Worm (Caenorhabditis elegans) whole organism, L4 larva: Measurements from ENCODE around the gene wht-7.

Experiments used
- D1046.2 ChIP-seq: fragments of 200-800 bp; sonication (Bioruptor generic); IDR thresholded peaks from 2 replicates; pipeline ENCODE4 v1.3.6; 2022; ENCODE audit warnings: missing genetic modification characterization, missing compliant biosample characterization
- F10B5.3 ChIP-seq: sonication (generic microtip); optimal IDR thresholded peaks from 2 replicates; lab custom pipeline; 2016; ENCODE audit warnings: mild to moderate bottlenecking, missing genetic modification characterization, missing compliant biosample characterization
- F44E2.7 ChIP-seq: fragments of 200-800 bp; sonication (Bioruptor generic); IDR thresholded peaks from 2 replicates; pipeline ENCODE4 v2.1.2; 2022; ENCODE audit warnings: missing genetic modification characterization, missing compliant biosample characterization
- R02D3.7 ChIP-seq: fragments of 150-350 bp; sonication (generic microtip); optimal IDR thresholded peaks from 3 replicates; lab custom pipeline; 2014; ENCODE audit warnings: missing biosample characterization, missing genetic modification characterization
- T26A8.4 ChIP-seq: fragments of 200-800 bp; sonication (Bioruptor generic); IDR thresholded peaks from 2 replicates; pipeline ENCODE4 v1.3.6; 2022; ENCODE audit warnings: missing genetic modification characterization, missing compliant biosample characterization
- Y105C5A.15 ChIP-seq: fragments of 200-800 bp; sonication (Bioruptor generic); IDR thresholded peaks from 2 replicates; pipeline ENCODE4 v1.3.6; 2022; ENCODE audit warnings: missing genetic modification characterization, missing compliant biosample characterization
- Y48G9A.11 ChIP-seq: fragments of 200-800 bp; sonication (Bioruptor generic); IDR thresholded peaks from 2 replicates; pipeline ENCODE4 v1.3.6; 2022; ENCODE audit warnings: missing genetic modification reagents, missing genetic modification characterization, missing compliant biosample characterization
- Y5F2A.4 ChIP-seq: fragments of 200-800 bp; sonication (Bioruptor generic); optimal IDR thresholded peaks from 2 replicates; lab custom pipeline; 2018; ENCODE audit warnings: mild to moderate bottlenecking, missing genetic modification characterization, missing compliant biosample characterization
- aly-2 ChIP-seq: sonication (generic microtip); optimal IDR thresholded peaks from 2 replicates; lab custom pipeline; 2018; ENCODE audit warnings: missing biosample characterization, missing genetic modification characterization
- ama-1 ChIP-seq: fragments of 150-350 bp; optimal IDR thresholded peaks from 2 replicates; lab custom pipeline; 2014; ENCODE audit warnings: inconsistent platforms, mixed read lengths
- ceh-20 ChIP-seq: fragments of 200-800 bp; sonication (Bioruptor generic); IDR thresholded peaks from 2 replicates; pipeline ENCODE4 v1.3.6; 2022; ENCODE audit warnings: missing genetic modification reagents, missing genetic modification characterization, missing compliant biosample characterization
- ceh-28 ChIP-seq: fragments of 150-350 bp; optimal IDR thresholded peaks from 2 replicates; lab custom pipeline; 2014; ENCODE audit warnings: missing biosample characterization, missing genetic modification reagents, missing genetic modification characterization
- ceh-62 ChIP-seq: sonication (generic microtip); optimal IDR thresholded peaks from 2 replicates; lab custom pipeline; 2017; ENCODE audit warnings: missing biosample characterization, missing genetic modification characterization
- cey-2 ChIP-seq: sonication (generic microtip); optimal IDR thresholded peaks from 3 replicates; lab custom pipeline; 2017; ENCODE audit warnings: missing genetic modification characterization, mild to moderate bottlenecking, missing compliant biosample characterization, antibody characterized with exemption, borderline replicate concordance; ENCODE audit not compliant: insufficient read depth
- ctbp-1 ChIP-seq: fragments of 200-800 bp; sonication (Bioruptor generic); IDR thresholded peaks from 2 replicates; pipeline ENCODE4 v1.3.6; 2022; ENCODE audit warnings: missing genetic modification reagents, missing genetic modification characterization, missing compliant biosample characterization
- daf-16 ChIP-seq, 3 experiments: sonication (generic microtip); optimal IDR thresholded peaks; 2 replicates each; lab custom pipeline; 2016 to 2017; ENCODE audit warnings: missing genetic modification characterization in 3 of 3, missing genetic modification reagents in 3 of 3, mild to moderate bottlenecking in 2 of 3, missing compliant biosample characterization in 2 of 3, missing biosample characterization in 1 of 3, moderate library complexity in 1 of 3
- daf-19 ChIP-seq: fragments of 200-800 bp; sonication (Bioruptor generic); conservative IDR thresholded peaks from 2 replicates; pipeline ENCODE4 v1.3.6; 2022; ENCODE audit warnings: missing genetic modification characterization, missing compliant biosample characterization
- dmd-6 ChIP-seq: fragments of 200-800 bp; sonication (Bioruptor generic); IDR thresholded peaks from 2 replicates; pipeline ENCODE4 v1.3.6; 2022; ENCODE audit warnings: missing genetic modification reagents, missing genetic modification characterization, missing compliant biosample characterization
- dmd-8 ChIP-seq: fragments of 200-800 bp; sonication (Bioruptor generic); IDR thresholded peaks from 2 replicates; pipeline ENCODE4 v1.3.6; 2022; ENCODE audit warnings: missing genetic modification characterization, missing compliant biosample characterization
- dmd-9 ChIP-seq: fragments of 200-800 bp; sonication (Bioruptor generic); IDR thresholded peaks from 2 replicates; pipeline ENCODE4 v1.3.6; 2022; ENCODE audit warnings: missing genetic modification reagents, missing genetic modification characterization, missing compliant biosample characterization
- dpl-1 ChIP-seq: fragments of 150-350 bp; optimal IDR thresholded peaks from 2 replicates; lab custom pipeline; 2014; ENCODE audit warnings: missing biosample characterization, missing genetic modification reagents, missing genetic modification characterization
- duxl-1 ChIP-seq: sonication (generic microtip); optimal IDR thresholded peaks from 2 replicates; lab custom pipeline; 2016; ENCODE audit warnings: mild to moderate bottlenecking, missing genetic modification characterization, moderate library complexity, missing compliant biosample characterization; ENCODE audit not compliant: poor library complexity
- egl-27 ChIP-seq: sonication (generic microtip); optimal IDR thresholded peaks from 3 replicates; lab custom pipeline; 2017; ENCODE audit warnings: missing biosample characterization, missing genetic modification reagents, missing genetic modification characterization
- gei-8 ChIP-seq: fragments of 200-800 bp; sonication (Bioruptor generic); optimal IDR thresholded peaks from 2 replicates; lab custom pipeline; 2018; ENCODE audit warnings: mild to moderate bottlenecking, missing genetic modification characterization, missing compliant biosample characterization
- hlh-30 ChIP-seq: sonication (generic microtip); optimal IDR thresholded peaks from 2 replicates; lab custom pipeline; 2017; ENCODE audit warnings: antibody characterized with exemption, mild to moderate bottlenecking, missing genetic modification characterization, missing compliant biosample characterization; ENCODE audit not compliant: insufficient read depth
- hmg-1.1 ChIP-seq: fragments of 200-800 bp; sonication (Bioruptor generic); IDR thresholded peaks from 2 replicates; pipeline ENCODE4 v1.3.6; 2022; ENCODE audit warnings: missing genetic modification reagents, missing genetic modification characterization, missing compliant biosample characterization
- lim-7 ChIP-seq: fragments of 200-800 bp; sonication (Bioruptor generic); IDR thresholded peaks from 2 replicates; pipeline ENCODE4 v1.3.6; 2022; ENCODE audit warnings: missing genetic modification characterization, missing compliant biosample characterization
- lin-39 ChIP-seq: fragments of 150-350 bp; optimal IDR thresholded peaks from 2 replicates; lab custom pipeline; 2014; ENCODE audit warnings: missing biosample characterization, missing genetic modification reagents, missing genetic modification characterization
- lsy-2 ChIP-seq, 2 experiments: fragments of 150-350 bp in 1 of 2; sonication (generic microtip) in 1 of 2; optimal IDR thresholded peaks; 2 replicates each; lab custom pipeline; 2014 to 2017; ENCODE audit warnings: missing biosample characterization in 2 of 2, missing genetic modification characterization in 2 of 2
- mep-1 ChIP-seq: fragments of 150-350 bp; sonication (generic microtip); optimal IDR thresholded peaks from 3 replicates; lab custom pipeline; 2014; ENCODE audit warnings: missing biosample characterization, missing genetic modification characterization
- nhr-10 ChIP-seq: fragments of 150-350 bp; optimal IDR thresholded peaks from 2 replicates; lab custom pipeline; 2014; ENCODE audit warnings: missing biosample characterization, missing genetic modification characterization
- nhr-11 ChIP-seq: fragments of 150-350 bp; optimal IDR thresholded peaks from 2 replicates; lab custom pipeline; 2014; ENCODE audit warnings: missing biosample characterization, missing genetic modification characterization
- nhr-42 ChIP-seq: fragments of 200-800 bp; sonication (Bioruptor generic); IDR thresholded peaks from 2 replicates; pipeline ENCODE4 v1.3.6; 2022; ENCODE audit warnings: missing genetic modification characterization, missing compliant biosample characterization
- nhr-48 ChIP-seq: sonication (generic microtip); optimal IDR thresholded peaks from 2 replicates; lab custom pipeline; 2016; ENCODE audit warnings: mild to moderate bottlenecking, missing genetic modification characterization, missing compliant biosample characterization
- nhr-6 ChIP-seq: fragments of 150-350 bp; optimal IDR thresholded peaks from 2 replicates; lab custom pipeline; 2014; ENCODE audit warnings: missing biosample characterization, missing genetic modification characterization
- nhr-76 ChIP-seq: fragments of 150-350 bp; optimal IDR thresholded peaks from 2 replicates; lab custom pipeline; 2014; ENCODE audit warnings: missing biosample characterization, missing genetic modification characterization
- nhr-77 ChIP-seq: fragments of 150-350 bp; optimal IDR thresholded peaks from 2 replicates; lab custom pipeline; 2014; ENCODE audit warnings: missing biosample characterization, missing genetic modification characterization
- pha-4 ChIP-seq, 2 experiments: fragments of 150-350 bp in 1 of 2; fragments of 200-800 bp in 1 of 2; sonication (Bioruptor generic) in 1 of 2; IDR thresholded peaks in 1 of 2; optimal IDR thresholded peaks in 1 of 2; 2 replicates each; pipeline versions ENCODE4 v1.3.6 to Lab custom; 2014 to 2022; ENCODE audit warnings: missing genetic modification characterization in 2 of 2, missing genetic modification reagents in 2 of 2, missing biosample characterization in 1 of 2, missing compliant biosample characterization in 1 of 2
- rbr-2 ChIP-seq: sonication (generic microtip); optimal IDR thresholded peaks from 2 replicates; lab custom pipeline; 2016; ENCODE audit warnings: missing genotype, missing genetic modification characterization, missing compliant biosample characterization
- saeg-2 ChIP-seq: fragments of 200-800 bp; sonication (Bioruptor generic); IDR thresholded peaks from 2 replicates; pipeline ENCODE4 v1.3.6; 2022; ENCODE audit warnings: missing genetic modification reagents, missing genetic modification characterization, missing compliant biosample characterization
- snpc-1.2 ChIP-seq: fragments of 200-800 bp; sonication (Bioruptor generic); IDR thresholded peaks from 2 replicates; pipeline ENCODE4 v1.3.6; 2022; ENCODE audit warnings: missing genetic modification reagents, missing genetic modification characterization, missing compliant biosample characterization
- spr-3 ChIP-seq: fragments of 200-800 bp; sonication (Bioruptor generic); optimal IDR thresholded peaks from 2 replicates; lab custom pipeline; 2018; ENCODE audit warnings: mild to moderate bottlenecking, missing genetic modification characterization, missing compliant biosample characterization
- unc-62 ChIP-seq, 3 experiments: fragments of 150-350 bp in 1 of 3; sonication (generic microtip); optimal IDR thresholded peaks in 2 of 3; peaks in 1 of 3; 1 replicate in 1 of 3; 2 replicates in 2 of 3; lab custom pipeline; 2014 to 2017; ENCODE audit warnings: missing biosample characterization in 3 of 3, missing genetic modification characterization in 3 of 3, missing genetic modification reagents in 3 of 3, missing genotype in 1 of 3
- vab-7 ChIP-seq: fragments of 200-800 bp; sonication (Bioruptor generic); IDR thresholded peaks from 2 replicates; pipeline ENCODE4 v1.3.6; 2022; ENCODE audit warnings: missing genetic modification reagents, missing genetic modification characterization, missing compliant biosample characterization
- zag-1 ChIP-seq: fragments of 150-350 bp; optimal IDR thresholded peaks from 2 replicates; lab custom pipeline; 2014; ENCODE audit warnings: missing biosample characterization, missing genetic modification characterization
- zfp-2 ChIP-seq: sonication (generic microtip); optimal IDR thresholded peaks from 2 replicates; lab custom pipeline; 2016; ENCODE audit warnings: mild to moderate bottlenecking, missing genetic modification characterization, missing compliant biosample characterization
- zfp-3 ChIP-seq: fragments of 200-800 bp; sonication (Bioruptor generic); conservative IDR thresholded peaks from 2 replicates; pipeline ENCODE4 v1.3.6; 2022; ENCODE audit warnings: missing genetic modification reagents, missing genetic modification characterization, missing compliant biosample characterization

Gene wht-7

ce11 chrIII:6158642-6159475 is 9.5 kb upstream of the wht-7 start, which contains the start of gene nfm-1 (continued):
- TF ChIP-seq unc-62 (GFP tag; optimal IDR thresholded peaks at IDR 0.05 in 1 of 2; lab: Kevin White, UChicago) (peak in 1 of 2 experiments; percentile 84), unc-62 (tag; optimal IDR thresholded peaks at IDR 0.05; lab: Kevin White, UChicago) (no peak), R02D3.7 (tag; lab: Kevin White, UChicago) (no peak), ceh-62 (no peak), dmd-9 (GFP tag; lab: Robert Waterston, UW) (peak; percentile 76), zag-1 (tag; lab: Kevin White, UChicago) (no peak), F44E2.7 (0 out of 2 replicates have a peak, but pooled peaks have one; percentile 41), ceh-28 (no peak), rbr-2 (tag; lab: Kevin White, UChicago) (peak; percentile 24), lsy-2 (tag; optimal IDR thresholded peaks at IDR 0.05; lab: Kevin White, UChicago) (peak in 1 of 2 experiments; percentile 63), dpl-1 (GFP tag; lab: Kevin White, UChicago) (peak; percentile 33), lim-7 (peak; percentile 84), lin-39 (no peak), zfp-2 (tag; lab: Kevin White, UChicago) (peak; percentile 12), daf-19 (peak; percentile 88), saeg-2 (GFP tag; lab: Robert Waterston, UW) (peak; percentile 80), ctbp-1 (GFP tag; lab: Robert Waterston, UW) (peak; percentile 82), aly-2 (no peak), nhr-42 (GFP tag; lab: Robert Waterston, UW) (peak; percentile 73; the same call in 1 of the 2 replicates), hlh-30 (tag; lab: Kevin White, UChicago) (peak; percentile 36), snpc-1.2 (peak; percentile 79), mep-1 (peak; percentile 63), daf-16 (GFP tag; optimal IDR thresholded peaks at IDR 0.05; lab: Kevin White, UChicago) (peak; percentile 5 to 63), daf-16 (tag; optimal IDR thresholded peaks at IDR 0.05; lab: Kevin White, UChicago) (peak; percentile 90), nhr-6 (peak; percentile 27), pha-4 (GFP tag; IDR thresholded peaks at IDR 0.05; lab: Robert Waterston, UW) (peak; percentile 72; the same call in 1 of the 2 replicates), pha-4 (tag; optimal IDR thresholded peaks at IDR 0.05; lab: Kevin White, UChicago) (no peak), cey-2 (tag; lab: Kevin White, UChicago) (no peak), nhr-77 (peak; percentile 75), Y105C5A.15 (GFP tag; lab: Robert Waterston, UW) (peak; percentile 70; the same call in 1 of the 2 replicates), egl-27 (no peak), nhr-48 (tag; lab: Kevin White, UChicago) (peak; percentile 78), dmd-6 (GFP tag; lab: Robert Waterston, UW) (peak; percentile 87), Y5F2A.4 (GFP tag; lab: Kevin White, UChicago) (peak; percentile 32), ceh-20 (GFP tag; lab: Robert Waterston, UW) (peak; percentile 14; the same call in 1 of the 2 replicates), spr-3 (GFP tag; lab: Kevin White, UChicago) (peak; percentile 69), vab-7 (peak; percentile 77), D1046.2 (GFP tag; lab: Robert Waterston, UW) (peak; percentile 85; the same call in 1 of the 2 replicates), hmg-1.1 (GFP tag; lab: Robert Waterston, UW) (peak; percentile 86), nhr-76 (tag; lab: Kevin White, UChicago) (no peak), nhr-10 (tag; lab: Kevin White, UChicago) (peak; percentile 16), Y48G9A.11 (GFP tag; lab: Robert Waterston, UW) (peak; percentile 88), gei-8 (GFP tag; lab: Kevin White, UChicago) (peak; percentile 65), duxl-1 (tag; lab: Kevin White, UChicago) (peak; percentile 24), ama-1 (no peak), T26A8.4 (GFP tag; lab: Robert Waterston, UW) (peak; percentile 63; the same call in 1 of the 2 replicates), nhr-11 (peak; percentile 44), dmd-8 (GFP tag; lab: Robert Waterston, UW) (peak; percentile 88), F10B5.3 (no peak), zfp-3 (GFP tag; lab: Robert Waterston, UW) (peak; percentile 69; the same call in 1 of the 2 replicates)
